Worm (Caenorhabditis elegans): ENCODE measurements around the gene plc-3.

DNA sequence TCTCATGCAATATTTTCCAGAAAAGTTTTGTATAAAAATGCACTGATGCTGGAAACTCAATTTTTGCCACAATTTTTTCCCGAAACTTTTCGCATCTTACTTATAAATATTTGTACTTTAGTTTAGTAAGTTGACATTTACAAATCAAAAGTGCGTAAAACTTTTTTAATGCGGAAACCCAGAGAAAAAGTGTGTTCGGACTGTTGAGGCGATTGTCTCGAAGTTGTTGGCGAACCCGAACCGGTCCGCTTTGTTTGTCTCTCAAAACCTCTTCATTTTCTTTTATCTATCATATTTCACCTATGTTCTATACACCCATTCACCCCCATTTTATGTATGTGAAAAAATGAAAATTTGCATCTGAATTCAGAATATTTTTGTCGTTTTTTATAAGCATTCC lies 2.0 kb upstream of the plc-3 start:
- no peak for TF ChIP-seq skn-1 (tag; optimal IDR thresholded peaks at IDR 0.05)
- no peak for TF ChIP-seq saeg-2 (GFP tag; IDR thresholded peaks at IDR 0.05)
- no peak for TF ChIP-seq jun-1 (tag; optimal IDR thresholded peaks at IDR 0.05)
- TF ChIP-seq ces-1 (GFP tag; optimal IDR thresholded peaks at IDR 0.05) = no peak
- no peak for TF ChIP-seq nhr-76 (tag; optimal IDR thresholded peaks at IDR 0.05)
- no peak for TF ChIP-seq lin-39 (tag; optimal IDR thresholded peaks at IDR 0.05)
- no peak for TF ChIP-seq mdl-1 (tag; optimal IDR thresholded peaks at IDR 0.05)

Measured in whole organism, L4 larva.